Fruit fly (Drosophila melanogaster) whole organism, pupa: ENCODE results near the gene foi.

ENCODE experiments used
- CG12605 ChIP-seq: fragments of 200-800 bp; sonication (Bioruptor generic); IDR thresholded peaks from 2 replicates; pipeline ENCODE4 v1.3.6; 2022; ENCODE audit warnings: missing biosample characterization, missing genetic modification characterization
- CG34367 ChIP-seq: fragments of 200-800 bp; sonication (Bioruptor generic); optimal IDR thresholded peaks from 2 replicates; lab custom pipeline; 2018; ENCODE audit warnings: missing biosample characterization, mild to moderate bottlenecking, missing genetic modification characterization
- CG4496 ChIP-seq: fragments of 200-800 bp; sonication (Bioruptor generic); IDR thresholded peaks from 3 replicates; pipeline ENCODE4 v1.3.6; 2022; ENCODE audit warnings: missing biosample characterization, missing genetic modification characterization
- CG8159 ChIP-seq: fragments of 200-800 bp; sonication (Bioruptor generic); optimal IDR thresholded peaks from 3 replicates; lab custom pipeline; 2018; ENCODE audit warnings: missing biosample characterization, mild to moderate bottlenecking, missing genetic modification characterization, moderate library complexity
- EcR ChIP-seq: fragments of 200-800 bp; sonication (Bioruptor generic); optimal IDR thresholded peaks from 3 replicates; lab custom pipeline; 2019; ENCODE audit warnings: missing biosample characterization, missing genetic modification characterization, mild to moderate bottlenecking, moderate library complexity, missing genetic modification reagents

- TF ChIP-seq EcR (no peak), CG4496 (no peak), CG12605 (GFP tag; lab: Robert Waterston, UW) (no peak), CG34367 (no peak), CG8159 (tag; lab: Kevin White, UChicago) (no peak)
Observed at dm6 chr3L:8523257-8523656, 1.8 kb upstream of the foi start, which contains the start of gene GstO2.
